Worm (Caenorhabditis elegans): Measurements from ENCODE around the gene iars-1.

Gene iars-1

DNA sequence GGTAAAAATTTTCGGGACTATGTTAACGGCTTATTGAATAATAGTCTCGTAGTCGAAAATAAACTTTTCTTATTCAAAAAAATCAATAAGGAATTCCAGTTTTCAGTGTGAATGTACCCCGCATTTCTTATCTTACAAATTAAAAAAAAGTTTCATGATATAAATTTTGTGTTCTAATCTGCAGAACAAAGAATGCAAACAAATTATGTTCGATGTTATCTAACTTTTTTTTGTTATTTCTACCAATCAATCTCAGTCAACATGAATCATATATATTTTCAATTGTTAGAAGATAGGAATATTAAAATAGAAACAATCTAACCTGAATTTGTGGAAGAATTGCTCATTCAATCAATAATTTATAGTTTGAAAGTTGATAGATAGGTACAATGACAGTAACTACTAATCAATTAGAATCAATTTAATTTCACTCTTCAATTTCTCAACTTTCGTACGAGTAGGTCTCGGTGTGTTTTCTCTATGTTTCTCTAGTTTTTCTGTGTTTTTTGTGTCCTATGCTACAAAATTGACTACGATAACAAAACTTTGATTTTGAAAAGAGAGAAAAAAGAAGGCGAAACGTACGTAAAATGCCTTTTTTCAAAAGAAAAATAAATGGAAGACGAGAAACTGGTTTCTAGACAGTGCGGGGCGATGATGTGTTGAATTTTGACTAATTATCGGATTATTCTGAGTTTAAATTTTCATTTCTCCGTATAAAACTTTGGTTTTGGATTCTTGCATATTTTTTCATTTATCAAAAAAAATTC, 18.3 kb upstream of the iars-1 start, which contains the start of the genes unc-43 and Y43C5B.3:
Gene unc-43, minus strand, starts transcription at position 347 of the 770 bp plus-strand sequence.
Gene Y43C5B.3, plus strand, starts transcription at position 720 of the 770 bp plus-strand sequence.
- TF ChIP-seq nhr-28 (tag; optimal IDR thresholded peaks at IDR 0.05) (no peak), ceh-83 (GFP tag; optimal IDR thresholded peaks at IDR 0.05) (no peak), nhr-2 (tag; optimal IDR thresholded peaks at IDR 0.05) (no peak), nhr-12 (tag; optimal IDR thresholded peaks at IDR 0.05) (no peak), flh-1 (GFP tag; optimal IDR thresholded peaks at IDR 0.05) (no peak), elt-3 (tag; optimal IDR thresholded peaks at IDR 0.05) (no peak), elt-1 (tag; optimal IDR thresholded peaks at IDR 0.05; ENCODE audit: borderline replicate concordance, insufficient read depth) (no peak), lin-32 (GFP tag; optimal IDR thresholded peaks at IDR 0.05) (no peak), tbx-8 (GFP tag; optimal IDR thresholded peaks at IDR 0.05) (no peak), bed-3 (GFP tag; optimal IDR thresholded peaks at IDR 0.05) (no peak), ztf-11 (tag; optimal IDR thresholded peaks at IDR 0.05) (no peak), ces-1 (GFP tag; optimal IDR thresholded peaks at IDR 0.05) (no peak), mls-2 (tag; optimal IDR thresholded peaks at IDR 0.05) (no peak), nhr-76 (tag; optimal IDR thresholded peaks at IDR 0.05) (no peak), unc-62 (GFP tag; optimal IDR thresholded peaks at IDR 0.05) (no peak), unc-120 (tag; optimal IDR thresholded peaks at IDR 0.05; ENCODE audit: poor library complexity, severe bottlenecking) (no peak)

DNA sequence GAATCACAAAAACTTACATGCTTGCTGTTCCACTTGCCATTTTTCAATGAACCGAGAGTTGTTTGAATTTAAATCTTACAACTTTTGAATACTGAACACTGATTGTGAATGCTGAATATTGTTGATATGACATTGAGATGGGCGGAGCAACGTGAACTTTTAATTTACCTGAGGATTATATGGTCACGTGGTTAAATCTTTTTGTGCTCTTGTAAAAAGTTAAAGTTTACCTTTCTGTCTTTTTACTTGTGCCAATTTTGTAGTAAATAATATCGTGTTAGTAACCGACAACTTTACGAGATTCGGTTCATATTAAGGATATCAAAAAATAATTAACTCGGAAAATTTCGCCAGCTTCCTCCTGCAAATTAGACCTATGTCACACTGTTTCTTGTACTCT, 16.2 kb upstream of the iars-1 start, which contains the start of gene Y43C5B.2:
Gene Y43C5B.2, minus strand, starts transcription at position 101 of the 400 bp plus-strand sequence.
- TF ChIP-seq ceh-43 (GFP tag; optimal IDR thresholded peaks at IDR 0.05) (no peak), ham-2 (GFP tag; optimal IDR thresholded peaks at IDR 0.05) (no peak), lsy-2 (tag; optimal IDR thresholded peaks at IDR 0.05) (no peak), lin-32 (GFP tag; optimal IDR thresholded peaks at IDR 0.05) (no peak), hlh-1 (tag; optimal IDR thresholded peaks at IDR 0.05) (no peak), ceh-39 (tag; optimal IDR thresholded peaks at IDR 0.05) (no peak), nhr-76 (tag; optimal IDR thresholded peaks at IDR 0.05) (no peak), blmp-1 (tag; optimal IDR thresholded peaks at IDR 0.05) (no peak), sem-2 (GFP tag; optimal IDR thresholded peaks at IDR 0.05) (no peak), mls-2 (tag; optimal IDR thresholded peaks at IDR 0.05) (no peak)

DNA sequence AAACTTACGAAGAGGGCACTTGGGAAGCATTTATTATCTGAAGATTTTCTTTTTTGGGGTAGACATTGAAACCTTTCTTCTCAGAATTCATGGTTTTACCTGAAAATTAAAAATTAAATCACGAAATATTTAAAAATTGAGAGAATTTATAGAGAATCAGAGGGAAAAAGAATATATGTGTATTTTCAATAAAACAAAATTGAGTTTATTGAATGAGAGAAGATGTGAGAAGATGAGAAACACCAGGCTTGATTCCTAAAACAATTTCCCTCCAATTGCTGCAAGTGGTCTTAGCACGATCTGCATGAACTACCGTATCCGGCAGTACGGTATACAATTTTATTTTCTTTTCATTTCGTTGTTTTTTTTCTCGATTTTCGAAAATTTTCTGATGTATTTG, 11.3 kb upstream of the iars-1 start, which contains the start of gene R11A8.1:
Gene R11A8.1, minus strand, starts transcription at position 101 of the 400 bp plus-strand sequence.
- TF ChIP-seq elt-1 (tag; optimal IDR thresholded peaks at IDR 0.05; ENCODE audit: borderline replicate concordance, insufficient read depth) = no peak
- no peak for TF ChIP-seq sptf-1 (tag; optimal IDR thresholded peaks at IDR 0.05)
- TF ChIP-seq mls-2 (tag; optimal IDR thresholded peaks at IDR 0.05) = no peak
- TF ChIP-seq unc-39 (tag; optimal IDR thresholded peaks at IDR 0.05) = no peak
- no peak for TF ChIP-seq mep-1 (tag; optimal IDR thresholded peaks at IDR 0.05)
- no peak for TF ChIP-seq elt-3 (tag; optimal IDR thresholded peaks at IDR 0.05)
- TF ChIP-seq cnd-1 (tag; optimal IDR thresholded peaks at IDR 0.05) = no peak
- no peak for TF ChIP-seq tbx-8 (GFP tag; optimal IDR thresholded peaks at IDR 0.05)
- TF ChIP-seq ham-2 (GFP tag; optimal IDR thresholded peaks at IDR 0.05) = no peak

DNA sequence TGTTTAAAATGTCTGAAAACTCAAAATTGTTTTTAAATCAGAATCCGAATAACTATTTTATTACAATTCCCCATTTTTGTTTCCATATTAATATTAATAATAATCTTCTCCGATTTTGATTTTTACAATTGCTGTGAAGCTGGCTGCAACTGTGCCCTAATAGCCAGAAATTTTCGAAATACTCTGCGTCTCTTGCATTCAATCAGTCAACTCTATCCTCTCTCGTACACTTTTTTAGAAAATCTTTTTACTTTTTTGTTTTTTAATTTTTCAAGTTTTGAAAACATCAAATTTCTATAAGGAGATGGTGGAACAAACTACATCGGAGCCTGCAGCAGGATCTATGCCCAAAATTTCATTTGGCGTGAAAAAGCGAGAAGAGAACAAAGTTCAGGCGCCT, 10.6 kb upstream of the iars-1 start, which contains the start of gene gkow-1:
Gene gkow-1, plus strand, starts transcription at position 301 of the 400 bp plus-strand sequence.
- peak; percentile 35 for TF ChIP-seq ces-1 (GFP tag; optimal IDR thresholded peaks at IDR 0.05)
- TF ChIP-seq hlh-1 (tag; optimal IDR thresholded peaks at IDR 0.05) = no peak

DNA sequence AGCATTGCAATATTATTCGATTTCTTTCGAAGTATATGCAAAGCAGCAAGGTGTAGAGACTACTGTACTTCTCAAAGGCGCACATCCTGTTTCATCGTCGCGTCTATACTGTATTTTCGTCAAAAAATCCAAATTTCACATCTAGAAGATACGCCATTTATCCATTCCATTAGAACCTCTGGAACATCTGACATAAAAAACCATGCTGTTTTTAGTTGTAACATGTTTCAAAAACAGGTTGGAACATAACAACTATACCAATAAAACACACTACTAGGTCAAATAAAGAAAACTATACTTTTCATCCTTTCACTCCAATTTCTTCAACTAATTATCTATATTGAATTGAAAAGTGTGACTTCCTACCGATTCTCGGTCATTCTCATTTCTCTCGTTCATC, 8.1 kb upstream of the iars-1 start, which contains the start of gene ugt-59:
Gene ugt-59, plus strand, starts transcription at position 301 of the 400 bp plus-strand sequence.
- no peak for TF ChIP-seq snpc-4 (tag; optimal IDR thresholded peaks at IDR 0.05)
- no peak for TF ChIP-seq cnd-1 (tag; optimal IDR thresholded peaks at IDR 0.05)
- TF ChIP-seq nhr-12 (tag; optimal IDR thresholded peaks at IDR 0.05) = no peak
- no peak for TF ChIP-seq zip-8 (tag; optimal IDR thresholded peaks at IDR 0.05)
- TF ChIP-seq lsy-2 (tag; optimal IDR thresholded peaks at IDR 0.05) = no peak
- TF ChIP-seq lin-13 (tag; optimal IDR thresholded peaks at IDR 0.05) = no peak
- TF ChIP-seq ham-2 (GFP tag; optimal IDR thresholded peaks at IDR 0.05) = no peak
- no peak for TF ChIP-seq tbx-8 (GFP tag; optimal IDR thresholded peaks at IDR 0.05)
- TF ChIP-seq nhr-28 (tag; optimal IDR thresholded peaks at IDR 0.05) = no peak
- no peak for TF ChIP-seq unc-120 (tag; optimal IDR thresholded peaks at IDR 0.05; ENCODE audit: poor library complexity, severe bottlenecking)
- TF ChIP-seq mep-1 (tag; optimal IDR thresholded peaks at IDR 0.05) = no peak

Measured in whole organism, mixed stage, embryonic.